Worm (Caenorhabditis elegans) whole organism, young adult: Measurements from ENCODE around the gene fbxa-83.

ENCODE experiments used
- B0035.1 ChIP-seq: sonication (generic microtip); optimal IDR thresholded peaks from 2 replicates; lab custom pipeline; 2016; ENCODE audit warnings: missing genetic modification characterization, mild to moderate bottlenecking, missing compliant biosample characterization, missing genotype, missing genetic modification reagents
- atf-7 ChIP-seq: sonication (generic microtip); optimal IDR thresholded peaks from 2 replicates; lab custom pipeline; 2017; ENCODE audit warnings: mild to moderate bottlenecking, missing genetic modification characterization, missing compliant biosample characterization
- cebp-2 ChIP-seq: fragments of 200-800 bp; sonication (Bioruptor generic); IDR thresholded peaks from 2 replicates; pipeline ENCODE4 v1.3.6; 2022; ENCODE audit warnings: missing genetic modification characterization, missing compliant biosample characterization
- ceh-40 ChIP-seq: fragments of 200-800 bp; sonication (Bioruptor generic); IDR thresholded peaks from 2 replicates; pipeline ENCODE4 v1.3.6; 2022; ENCODE audit warnings: missing genetic modification characterization, missing compliant biosample characterization
- gei-17 ChIP-seq: fragments of 200-800 bp; sonication (Bioruptor generic); optimal IDR thresholded peaks from 2 replicates; lab custom pipeline; 2018; ENCODE audit warnings: mild to moderate bottlenecking, missing genetic modification characterization, missing compliant biosample characterization
- pbrm-1 ChIP-seq: fragments of 200-800 bp; sonication (Bioruptor generic); IDR thresholded peaks from 2 replicates; pipeline ENCODE4 v1.3.6; 2022; ENCODE audit warnings: missing genetic modification reagents, missing genetic modification characterization, missing compliant biosample characterization
- rcor-1 ChIP-seq: fragments of 200-800 bp; sonication (Bioruptor generic); IDR thresholded peaks from 2 replicates; pipeline ENCODE4 v1.3.6; 2022; ENCODE audit warnings: missing genetic modification reagents, missing genetic modification characterization, missing compliant biosample characterization
- rec-8 ChIP-seq, 2 experiments: sonication (generic microtip); optimal IDR thresholded peaks; 2 replicates each; lab custom pipeline; 2016; ENCODE audit warnings: mild to moderate bottlenecking in 2 of 2, missing genetic modification characterization in 2 of 2, missing genetic modification reagents in 2 of 2, missing genotype in 2 of 2, missing biosample characterization in 1 of 2, missing compliant biosample characterization in 1 of 2, moderate library complexity in 1 of 2
- repo-1 ChIP-seq: sonication (generic microtip); optimal IDR thresholded peaks from 2 replicates; lab custom pipeline; 2017; ENCODE audit warnings: mild to moderate bottlenecking, missing genetic modification characterization, missing compliant biosample characterization
- snpc-1.3 ChIP-seq: sonication (generic microtip); optimal IDR thresholded peaks from 2 replicates; lab custom pipeline; 2017; ENCODE audit warnings: missing genetic modification characterization, mild to moderate bottlenecking, missing compliant biosample characterization, antibody characterized with exemption, moderate library complexity, missing genotype, missing genetic modification reagents; ENCODE audit not compliant: insufficient read depth
- snpc-3.4 ChIP-seq: sonication (generic microtip); optimal IDR thresholded peaks from 2 replicates; lab custom pipeline; 2017; ENCODE audit warnings: missing genetic modification characterization, mild to moderate bottlenecking, missing compliant biosample characterization, antibody characterized with exemption, moderate library complexity, missing genotype, missing genetic modification reagents
- zim-3 ChIP-seq: sonication (generic microtip); optimal IDR thresholded peaks from 2 replicates; lab custom pipeline; 2017; ENCODE audit warnings: mild to moderate bottlenecking, missing genetic modification characterization, moderate library complexity, missing compliant biosample characterization
- ztf-18 ChIP-seq: sonication (generic microtip); optimal IDR thresholded peaks from 2 replicates; lab custom pipeline; 2016; ENCODE audit warnings: missing genotype, mild to moderate bottlenecking, missing genetic modification characterization, missing compliant biosample characterization
- ztf-22 ChIP-seq: fragments of 200-800 bp; sonication (Bioruptor generic); optimal IDR thresholded peaks from 2 replicates; lab custom pipeline; 2018; ENCODE audit warnings: mild to moderate bottlenecking, missing genetic modification characterization, moderate library complexity, missing compliant biosample characterization
- ztf-25 ChIP-seq: fragments of 200-800 bp; sonication (Bioruptor generic); IDR thresholded peaks from 2 replicates; pipeline ENCODE4 v1.3.6; 2022; ENCODE audit warnings: missing genetic modification reagents, missing genetic modification characterization, missing compliant biosample characterization

Gene fbxa-83

DNA sequence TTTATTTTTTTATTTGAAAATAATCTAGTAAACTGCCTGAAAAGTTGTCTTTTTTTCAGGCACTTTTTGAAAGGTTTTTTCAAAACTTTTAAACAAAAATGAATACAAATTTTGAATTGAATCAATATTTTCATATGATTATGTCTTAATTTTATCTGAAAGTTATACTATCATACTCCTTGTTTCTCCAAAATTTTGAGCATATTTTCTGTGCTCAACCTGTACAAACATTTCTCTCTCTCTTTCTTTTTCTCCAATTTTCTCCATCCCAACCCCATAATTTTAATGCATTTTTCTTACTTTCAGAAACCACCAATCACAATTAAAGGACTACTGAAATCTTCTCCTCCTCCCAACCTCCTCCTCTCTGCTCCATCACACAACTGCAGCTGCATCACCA is 50.0 kb downstream of the fbxa-83 start, which contains the start of gene ilcr-1:
TSS of gene ilcr-1 (plus strand) at position 301 of the 400 bp plus-strand sequence.
- TF ChIP-seq rcor-1 (GFP tag; lab: Robert Waterston, UW) (no peak), pbrm-1 (GFP tag; lab: Robert Waterston, UW) (no peak), snpc-1.3 (tag; lab: Kevin White, UChicago) (no peak), B0035.1 (tag; lab: Kevin White, UChicago) (no peak), zim-3 (tag; lab: Kevin White, UChicago) (no peak), repo-1 (tag; lab: Kevin White, UChicago) (no peak), atf-7 (tag; lab: Kevin White, UChicago) (no peak), gei-17 (GFP tag; lab: Kevin White, UChicago) (no peak)

DNA sequence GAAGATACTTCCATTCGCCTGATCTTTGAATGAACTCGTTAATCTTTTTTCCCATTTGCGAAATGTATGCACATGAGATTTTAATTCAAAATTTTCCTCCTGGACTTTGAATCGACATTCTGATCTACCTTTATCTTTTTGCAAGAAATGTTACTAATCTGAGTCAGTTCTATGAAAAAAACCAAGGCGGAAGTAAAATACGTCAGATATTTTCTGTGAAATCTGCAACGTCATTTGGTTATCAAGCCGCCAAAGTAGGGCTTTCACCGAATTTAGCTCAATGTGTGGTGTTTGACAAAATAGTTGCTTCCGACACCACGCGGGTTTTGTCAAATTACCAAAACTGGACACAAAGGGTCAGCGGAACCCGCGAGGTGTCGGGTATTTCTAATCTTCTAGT is 51.3 kb downstream of the fbxa-83 start:
- no peak for TF ChIP-seq ztf-18 (tag; lab: Kevin White, UChicago)
- TF ChIP-seq snpc-3.4 (tag; lab: Kevin White, UChicago): no peak
- TF ChIP-seq ztf-25 (GFP tag; lab: Robert Waterston, UW): no peak
- no peak for TF ChIP-seq ceh-40 (GFP tag; lab: Robert Waterston, UW)
- no peak for TF ChIP-seq rec-8 (tag; optimal IDR thresholded peaks at IDR 0.05; lab: Kevin White, UChicago)
- TF ChIP-seq ztf-22 (GFP tag; lab: Kevin White, UChicago): no peak
- TF ChIP-seq cebp-2: no peak
